Worm (Caenorhabditis elegans): ENCODE results near the gene str-250.

- TF ChIP-seq zag-1 (tag; optimal IDR thresholded peaks at IDR 0.05) (no peak), snpc-4 (tag; optimal IDR thresholded peaks at IDR 0.05) (no peak), mdl-1 (tag; optimal IDR thresholded peaks at IDR 0.05) (no peak), nhr-12 (tag; optimal IDR thresholded peaks at IDR 0.05) (no peak), fos-1 (tag; optimal IDR thresholded peaks at IDR 0.05) (no peak)
Measured at ce11 chrV:13957691-13958090, 39.2 kb downstream of the str-250 start.

Measured in whole organism, L2 larva.